Worm (Caenorhabditis elegans) whole organism, L2 larva: ENCODE results near the gene F42G10.1.
A peak's percentile ranks its signal among the peaks of the same experiment; 100 is the strongest.

ENCODE experiments used
- F13H6.1 ChIP-seq: sonication (generic microtip); optimal IDR thresholded peaks from 2 replicates; lab custom pipeline; 2016; ENCODE audit warnings: missing genetic modification characterization, missing compliant biosample characterization
- R02D3.7 ChIP-seq: fragments of 150-350 bp; optimal IDR thresholded peaks from 2 replicates; lab custom pipeline; 2014; ENCODE audit warnings: missing biosample characterization, missing genetic modification characterization
- alr-1 ChIP-seq: fragments of 150-350 bp; optimal IDR thresholded peaks from 2 replicates; lab custom pipeline; 2014; ENCODE audit warnings: missing biosample characterization, missing genetic modification characterization
- blmp-1 ChIP-seq: sonication (generic microtip); optimal IDR thresholded peaks from 2 replicates; lab custom pipeline; 2017; ENCODE audit warnings: missing genetic modification characterization, mild to moderate bottlenecking, missing compliant biosample characterization, antibody characterized with exemption, moderate library complexity; ENCODE audit not compliant: insufficient read depth
- ceh-16 ChIP-seq: fragments of 150-350 bp; optimal IDR thresholded peaks from 2 replicates; lab custom pipeline; 2014; ENCODE audit warnings: missing biosample characterization, missing genetic modification characterization
- ceh-82 ChIP-seq: fragments of 150-350 bp; optimal IDR thresholded peaks from 2 replicates; lab custom pipeline; 2014; ENCODE audit warnings: missing biosample characterization, missing genetic modification characterization
- dmd-4 ChIP-seq: sonication (generic microtip); optimal IDR thresholded peaks from 2 replicates; lab custom pipeline; 2017; ENCODE audit warnings: missing biosample characterization, missing genetic modification characterization
- elt-1 ChIP-seq: fragments of 150-350 bp; optimal IDR thresholded peaks from 2 replicates; lab custom pipeline; 2014; ENCODE audit warnings: missing biosample characterization, missing genetic modification characterization
- elt-3 ChIP-seq: sonication (generic microtip); optimal IDR thresholded peaks from 2 replicates; lab custom pipeline; 2017; ENCODE audit warnings: missing biosample characterization, missing genetic modification characterization
- fos-1 ChIP-seq: fragments of 150-350 bp; optimal IDR thresholded peaks from 2 replicates; lab custom pipeline; 2014; ENCODE audit warnings: missing biosample characterization, missing genetic modification characterization
- gmeb-1 ChIP-seq: fragments of 150-350 bp; optimal IDR thresholded peaks from 2 replicates; lab custom pipeline; 2014; ENCODE audit warnings: missing biosample characterization, missing genetic modification characterization
- lin-13 ChIP-seq: fragments of 150-350 bp; optimal IDR thresholded peaks from 2 replicates; lab custom pipeline; 2014; ENCODE audit warnings: missing biosample characterization, missing genetic modification reagents, missing genetic modification characterization
- lin-39 ChIP-seq: fragments of 150-350 bp; optimal IDR thresholded peaks from 2 replicates; lab custom pipeline; 2014; ENCODE audit warnings: missing biosample characterization, missing genetic modification reagents, missing genetic modification characterization
- lsy-2 ChIP-seq, 2 experiments: fragments of 150-350 bp in 1 of 2; sonication (generic microtip) in 1 of 2; optimal IDR thresholded peaks; 2 replicates each; lab custom pipeline; 2014 to 2017; ENCODE audit warnings: missing biosample characterization in 2 of 2, missing genetic modification characterization in 2 of 2
- mab-5 ChIP-seq: fragments of 150-350 bp; optimal IDR thresholded peaks from 2 replicates; lab custom pipeline; 2014; ENCODE audit warnings: missing biosample characterization, missing genetic modification characterization
- mdl-1 ChIP-seq, 2 experiments: fragments of 150-350 bp in 1 of 2; sonication (generic microtip) in 1 of 2; optimal IDR thresholded peaks; 2 replicates each; lab custom pipeline; 2017; ENCODE audit warnings: missing biosample characterization in 2 of 2, missing genetic modification characterization in 2 of 2
- nhr-10 ChIP-seq: sonication (generic microtip); optimal IDR thresholded peaks from 2 replicates; lab custom pipeline; 2017; ENCODE audit warnings: missing biosample characterization, missing genetic modification characterization
- nhr-11 ChIP-seq: fragments of 150-350 bp; optimal IDR thresholded peaks from 2 replicates; lab custom pipeline; 2014; ENCODE audit warnings: missing biosample characterization, missing genetic modification characterization
- nhr-12 ChIP-seq: fragments of 150-350 bp; optimal IDR thresholded peaks from 2 replicates; lab custom pipeline; 2014; ENCODE audit warnings: missing biosample characterization, missing genetic modification characterization
- nhr-129 ChIP-seq: fragments of 150-350 bp; optimal IDR thresholded peaks from 2 replicates; lab custom pipeline; 2014; ENCODE audit warnings: missing biosample characterization, missing genetic modification characterization
- nhr-21 ChIP-seq: fragments of 150-350 bp; optimal IDR thresholded peaks from 2 replicates; lab custom pipeline; 2014; ENCODE audit warnings: missing biosample characterization, missing genetic modification characterization
- nhr-23 ChIP-seq: fragments of 150-350 bp; optimal IDR thresholded peaks from 2 replicates; lab custom pipeline; 2014; ENCODE audit warnings: missing biosample characterization, missing genetic modification reagents, missing genetic modification characterization
- nhr-237 ChIP-seq: fragments of 150-350 bp; optimal IDR thresholded peaks from 2 replicates; lab custom pipeline; 2014; ENCODE audit warnings: missing biosample characterization, missing genetic modification characterization
- nhr-25 ChIP-seq: fragments of 150-350 bp; sonication (generic microtip); optimal IDR thresholded peaks from 3 replicates; lab custom pipeline; 2014; ENCODE audit warnings: missing biosample characterization, missing genetic modification characterization
- nhr-6 ChIP-seq: fragments of 150-350 bp; optimal IDR thresholded peaks from 2 replicates; lab custom pipeline; 2014; ENCODE audit warnings: missing biosample characterization, missing genetic modification characterization
- nhr-77 ChIP-seq: fragments of 150-350 bp; optimal IDR thresholded peaks from 2 replicates; lab custom pipeline; 2014; ENCODE audit warnings: missing biosample characterization, missing genetic modification characterization
- peb-1 ChIP-seq: fragments of 150-350 bp; optimal IDR thresholded peaks from 2 replicates; lab custom pipeline; 2014; ENCODE audit warnings: missing biosample characterization, missing genetic modification characterization
- sem-4 ChIP-seq: fragments of 150-350 bp; optimal IDR thresholded peaks from 2 replicates; lab custom pipeline; 2014; ENCODE audit warnings: missing biosample characterization, missing genetic modification reagents, missing genetic modification characterization
- sma-9 ChIP-seq, 2 experiments: fragments of 150-350 bp in 1 of 2; sonication (generic microtip) in 1 of 2; optimal IDR thresholded peaks; 2 replicates each; lab custom pipeline; 2014 to 2016; ENCODE audit warnings: missing genetic modification characterization in 2 of 2, mild to moderate bottlenecking in 1 of 2, missing biosample characterization in 1 of 2, missing compliant biosample characterization in 1 of 2, missing genetic modification reagents in 1 of 2, moderate library complexity in 1 of 2
- snpc-4 ChIP-seq: fragments of 150-350 bp; optimal IDR thresholded peaks from 2 replicates; lab custom pipeline; 2014; ENCODE audit warnings: missing biosample characterization, missing genetic modification characterization
- unc-39 ChIP-seq: fragments of 150-350 bp; optimal IDR thresholded peaks from 2 replicates; lab custom pipeline; 2014; ENCODE audit warnings: missing biosample characterization, missing genetic modification characterization
- unc-62 ChIP-seq: fragments of 150-350 bp; optimal IDR thresholded peaks from 2 replicates; lab custom pipeline; 2014; ENCODE audit warnings: missing biosample characterization, missing genetic modification reagents, missing genetic modification characterization
- ztf-1 ChIP-seq: fragments of 200-800 bp; sonication (Bioruptor generic); conservative IDR thresholded peaks from 2 replicates; pipeline ENCODE4 v1.3.6; 2022; ENCODE audit warnings: missing genetic modification characterization, missing compliant biosample characterization

Gene F42G10.1

DNA sequence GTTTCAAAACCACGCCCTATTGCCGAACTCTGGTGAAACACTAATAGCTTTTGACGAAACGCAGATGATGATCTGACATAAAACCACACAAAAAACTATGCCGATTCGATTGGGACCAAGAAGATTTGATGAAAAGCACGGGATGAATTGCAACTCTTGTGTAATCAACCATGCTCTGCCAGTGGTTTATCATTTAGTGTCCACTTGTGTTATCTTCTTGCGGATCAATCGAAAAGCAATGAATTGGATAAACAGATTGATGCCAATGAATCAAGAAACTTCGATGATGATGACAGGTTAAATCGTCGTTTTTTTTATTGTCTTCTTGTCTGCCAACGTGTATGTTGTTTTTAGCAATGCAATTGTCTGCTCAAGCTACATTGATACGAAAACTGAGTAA, at the start of gene F42G10.1:
Gene F42G10.1 (minus strand): TSS at position 151 of the 400 bp plus-strand sequence.
- TF ChIP-seq lin-39 (tag; lab: Kevin White, UChicago) (no peak), nhr-129 (peak; percentile 9), ceh-82 (tag; lab: Kevin White, UChicago) (no peak)

DNA sequence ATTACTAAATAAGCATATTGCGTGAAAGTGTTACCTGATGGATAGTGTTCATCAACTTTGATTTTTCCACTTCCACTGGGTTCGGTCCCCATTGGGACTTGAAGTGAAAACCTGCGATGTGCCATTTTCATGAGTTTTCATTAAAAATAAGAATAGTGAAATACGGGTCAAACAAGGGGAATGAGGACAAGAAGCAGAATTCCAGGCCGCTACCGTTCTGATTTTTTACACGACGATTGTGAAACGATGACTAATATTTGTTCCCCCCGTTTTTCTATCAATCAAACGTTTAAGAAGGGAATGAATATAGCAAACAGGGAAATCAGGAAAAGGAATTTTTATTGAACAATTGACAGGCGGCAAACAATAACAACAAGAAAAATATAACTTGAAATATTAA, 47.7 kb upstream of the F42G10.1 start, which contains the start of gene mlck-1:
Gene mlck-1 (minus strand): TSS at position 101 of the 400 bp plus-strand sequence.
- TF ChIP-seq dmd-4 (tag; lab: Kevin White, UChicago) (no peak), lin-39 (tag; lab: Kevin White, UChicago) (no peak), ceh-16 (tag; lab: Kevin White, UChicago) (no peak), lin-13 (GFP tag; lab: Kevin White, UChicago) (no peak), nhr-129 (no peak), R02D3.7 (tag; lab: Kevin White, UChicago) (no peak), nhr-23 (no peak), alr-1 (no peak), sem-4 (no peak), unc-62 (no peak), lsy-2 (tag; optimal IDR thresholded peaks at IDR 0.05; lab: Kevin White, UChicago) (no peak), blmp-1 (tag; lab: Kevin White, UChicago) (no peak), unc-39 (tag; lab: Kevin White, UChicago) (no peak), nhr-6 (tag; lab: Kevin White, UChicago) (no peak)

DNA sequence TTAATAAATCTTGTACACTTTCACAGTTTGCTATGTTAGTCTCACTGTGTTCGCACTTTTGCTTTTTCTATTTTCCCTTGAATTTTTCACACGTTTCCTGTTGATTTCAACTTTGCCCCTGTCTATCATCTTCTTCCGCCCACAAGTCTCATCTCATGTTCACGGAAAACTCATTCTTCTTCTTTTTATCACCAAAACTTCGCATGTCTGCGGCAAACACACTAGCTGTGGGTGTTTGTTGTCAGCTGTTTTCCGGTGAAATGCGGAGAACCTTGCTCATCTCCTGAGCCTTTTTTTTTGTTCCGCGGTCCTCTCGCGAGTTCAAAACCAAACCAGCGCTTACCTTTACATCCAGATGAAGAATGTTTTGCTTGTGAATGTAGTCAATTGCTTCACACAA, 46.5 kb upstream of the F42G10.1 start:
- TF ChIP-seq F13H6.1 (tag; lab: Kevin White, UChicago) (peak; percentile 45), alr-1 (no peak), nhr-77 (tag; lab: Kevin White, UChicago) (no peak), peb-1 (tag; lab: Kevin White, UChicago) (no peak), nhr-129 (peak; percentile 37), ceh-16 (tag; lab: Kevin White, UChicago) (no peak), ceh-82 (tag; lab: Kevin White, UChicago) (no peak), mab-5 (tag; lab: Kevin White, UChicago) (no peak), elt-3 (tag; lab: Kevin White, UChicago) (no peak), nhr-21 (tag; lab: Kevin White, UChicago) (no peak), sma-9 (GFP tag; optimal IDR thresholded peaks at IDR 0.05; lab: Kevin White, UChicago) (peak; percentile 28), sma-9 (tag; optimal IDR thresholded peaks at IDR 0.05; lab: Kevin White, UChicago) (no peak), nhr-6 (tag; lab: Kevin White, UChicago) (no peak), blmp-1 (tag; lab: Kevin White, UChicago) (no peak), lsy-2 (tag; optimal IDR thresholded peaks at IDR 0.05; lab: Kevin White, UChicago) (no peak), nhr-237 (tag; lab: Kevin White, UChicago) (no peak)

DNA sequence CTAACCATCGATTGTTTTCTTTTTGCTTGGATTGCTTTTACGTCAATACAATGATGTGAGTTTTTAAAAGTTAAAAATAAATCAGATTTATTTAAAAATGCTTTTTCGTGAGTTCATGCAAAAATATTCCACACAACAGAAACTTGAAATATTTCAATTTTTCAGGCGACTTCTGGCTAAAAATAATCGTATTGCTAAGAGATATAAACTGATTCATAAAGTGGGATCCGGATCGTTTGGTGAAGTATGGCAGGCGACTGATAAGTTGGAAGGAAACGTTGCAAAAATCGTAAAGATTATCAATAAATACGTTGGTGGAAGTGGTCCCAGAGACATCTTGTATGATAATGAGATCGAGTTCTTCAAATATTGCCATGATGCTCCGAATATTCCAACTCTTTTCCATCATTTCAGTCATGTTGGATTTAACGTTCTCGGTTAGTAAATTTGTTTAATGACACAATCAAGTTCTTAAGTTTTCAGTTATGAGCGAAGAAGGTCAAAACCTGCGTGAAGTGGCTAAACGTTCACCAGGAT, 38.6 kb upstream of the F42G10.1 start, which contains the start of gene ZC373.3:
Gene ZC373.3 (plus strand): TSS at position 51 of the 537 bp plus-strand sequence.
- TF ChIP-seq nhr-11 (no peak), nhr-10 (no peak), nhr-12 (tag; lab: Kevin White, UChicago) (no peak), elt-1 (tag; lab: Kevin White, UChicago) (no peak), ztf-1 (GFP tag; lab: Robert Waterston, UW) (no peak), gmeb-1 (tag; lab: Kevin White, UChicago) (no peak), snpc-4 (tag; lab: Kevin White, UChicago) (no peak)

DNA sequence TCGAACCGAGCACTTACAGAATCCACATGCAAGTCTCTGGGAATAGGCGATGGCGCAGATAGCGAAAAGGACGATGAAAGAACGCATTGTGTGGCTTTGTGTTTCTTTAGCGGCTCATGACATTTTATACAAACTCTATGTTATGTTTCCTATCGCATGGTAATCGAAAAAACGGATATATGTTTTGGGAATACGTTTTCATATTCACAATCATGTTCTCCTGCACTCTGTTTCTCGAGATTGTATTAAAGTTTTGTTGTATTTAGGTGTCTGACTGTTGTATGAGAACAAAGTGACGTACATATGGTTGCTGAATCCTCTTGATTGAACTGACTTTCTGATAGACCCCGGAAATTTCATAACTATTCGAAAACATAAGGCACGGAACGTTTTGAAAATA, 36.4 kb upstream of the F42G10.1 start, which contains the start of gene ZC373.2:
Gene ZC373.2 (minus strand): TSS at position 101 of the 400 bp plus-strand sequence.
- TF ChIP-seq mdl-1 (tag; optimal IDR thresholded peaks at IDR 0.05; lab: Kevin White, UChicago) (no peak), nhr-25 (tag; lab: Kevin White, UChicago) (no peak), ceh-82 (tag; lab: Kevin White, UChicago) (no peak)

DNA sequence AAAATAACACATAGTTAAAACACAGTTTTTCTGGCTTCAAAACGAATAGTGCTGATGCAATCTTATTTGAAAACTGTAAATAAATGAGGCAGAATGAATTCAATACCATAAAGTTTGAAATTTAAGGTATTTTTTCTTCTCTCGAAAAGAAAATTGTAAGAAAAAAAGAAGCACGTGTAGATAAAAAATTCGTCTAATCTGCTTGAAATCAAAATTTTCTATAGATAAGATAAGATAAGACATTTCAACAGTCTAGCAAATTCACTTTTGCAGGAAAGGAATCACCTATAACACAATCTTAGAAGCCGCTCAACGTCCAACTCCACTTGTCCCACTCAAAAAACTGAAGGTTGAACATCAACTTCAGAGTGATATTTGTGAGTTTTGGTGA, 32.4 kb upstream of the F42G10.1 start:
- TF ChIP-seq blmp-1 (tag; lab: Kevin White, UChicago) (peak; percentile 33), nhr-25 (tag; lab: Kevin White, UChicago) (no peak), fos-1 (tag; lab: Kevin White, UChicago) (peak; percentile 55)
